Worm (Caenorhabditis elegans): ENCODE data around the gene idh-2.

- TF ChIP-seq klf-2 (GFP tag; conservative IDR thresholded peaks at IDR 0.05), result no peak
- TF ChIP-seq flt-1 (GFP tag; IDR thresholded peaks at IDR 0.05), result no peak
- no peak for TF ChIP-seq T22C8.4 (GFP tag; IDR thresholded peaks at IDR 0.05)
- TF ChIP-seq med-1 (GFP tag; optimal IDR thresholded peaks at IDR 0.05; ENCODE audit: insufficient read depth), result no peak
- no peak for TF ChIP-seq ztf-29 (GFP tag; IDR thresholded peaks at IDR 0.05)
- TF ChIP-seq ztf-23 (GFP tag; IDR thresholded peaks at IDR 0.05), result no peak
- 0 out of 2 replicates have a peak, but pooled peaks have one; percentile 50 for TF ChIP-seq tab-1 (GFP tag; IDR thresholded peaks at IDR 0.05)
- no peak for TF ChIP-seq ref-1 (GFP tag; conservative IDR thresholded peaks at IDR 0.05)
- TF ChIP-seq cog-1 (tag; optimal IDR thresholded peaks at IDR 0.05), result no peak
Measured at ce11 chrX:11210417-11210816, 5.4 kb upstream of the idh-2 start.

Measured in whole organism, midembryonic.